Fruit fly (Drosophila melanogaster) ovary, adult (tissue): ENCODE results near the gene pnr.
A peak's percentile ranks its signal among the peaks of the same experiment; 100 is the strongest.

Experiments
- CG17801 ChIP-seq: fragments of 200-800 bp; optimal IDR thresholded peaks from 2 replicates; lab custom pipeline; 2019; ENCODE audit warnings: missing biosample characterization, mild to moderate bottlenecking, missing genetic modification characterization, moderate library complexity; ENCODE audit not compliant: partially characterized antibody

The pnr gene

DNA sequence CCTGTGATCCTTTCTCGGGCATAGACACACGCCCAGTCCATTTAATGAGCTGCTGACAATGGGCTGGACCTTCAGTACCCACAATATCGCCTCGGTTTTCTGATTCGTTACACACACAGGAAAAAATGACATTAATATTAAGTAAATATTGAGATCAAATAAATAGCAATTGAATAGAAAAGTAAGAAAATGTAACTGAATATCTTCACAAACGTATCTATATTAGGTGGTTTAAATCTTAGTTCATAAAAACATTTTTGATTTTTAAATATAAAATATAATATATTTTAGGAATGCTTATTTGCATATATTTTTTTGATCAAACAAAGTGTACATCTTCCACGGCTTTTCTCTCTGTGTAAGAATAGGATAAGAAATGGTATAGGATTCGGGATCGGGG is 7.8 kb downstream of the pnr start:
- TF ChIP-seq CG17801 (GFP tag; lab: Kevin White, UChicago): no peak

DNA sequence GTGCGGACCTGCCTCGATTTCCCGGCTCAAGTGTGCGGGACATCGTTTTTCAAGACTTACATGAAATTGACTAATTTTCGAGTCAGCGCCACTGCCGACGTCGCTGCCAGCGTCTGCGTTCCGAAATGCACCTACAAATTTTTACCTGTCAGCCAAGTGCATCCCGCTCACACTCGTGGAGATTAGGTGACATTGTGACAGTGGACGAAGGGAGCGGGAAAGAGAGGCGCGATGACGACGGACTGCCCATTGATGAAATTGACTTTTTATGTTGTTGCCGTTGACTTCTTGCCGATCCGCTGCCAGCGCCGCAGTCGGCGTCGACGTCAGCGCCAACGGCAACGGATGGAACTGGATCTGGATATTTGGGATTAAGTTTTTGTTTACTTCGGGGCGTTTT is 8.3 kb downstream of the pnr start:
- no peak for TF ChIP-seq CG17801 (GFP tag; lab: Kevin White, UChicago)

DNA sequence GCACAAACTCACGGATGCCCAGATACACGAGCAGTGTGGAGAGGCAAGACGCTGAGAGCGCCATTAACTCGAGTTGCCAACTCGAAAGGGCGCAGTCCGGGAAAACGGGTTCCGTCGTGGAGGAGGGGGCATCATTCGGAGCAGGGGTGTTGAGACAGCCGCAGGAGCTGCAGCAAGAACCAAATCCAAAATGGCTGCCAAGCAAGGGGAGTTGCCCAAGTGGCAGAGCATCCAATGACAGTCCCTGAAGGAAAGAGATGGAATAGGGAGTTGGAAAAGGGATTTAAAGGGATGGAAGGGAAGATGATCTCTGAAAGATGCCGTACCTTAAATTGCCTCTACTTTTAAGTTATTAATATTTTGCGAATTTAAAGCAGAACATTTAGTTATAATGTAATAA is 12.2 kb downstream of the pnr start:
- no peak for TF ChIP-seq CG17801 (GFP tag; lab: Kevin White, UChicago)

DNA sequence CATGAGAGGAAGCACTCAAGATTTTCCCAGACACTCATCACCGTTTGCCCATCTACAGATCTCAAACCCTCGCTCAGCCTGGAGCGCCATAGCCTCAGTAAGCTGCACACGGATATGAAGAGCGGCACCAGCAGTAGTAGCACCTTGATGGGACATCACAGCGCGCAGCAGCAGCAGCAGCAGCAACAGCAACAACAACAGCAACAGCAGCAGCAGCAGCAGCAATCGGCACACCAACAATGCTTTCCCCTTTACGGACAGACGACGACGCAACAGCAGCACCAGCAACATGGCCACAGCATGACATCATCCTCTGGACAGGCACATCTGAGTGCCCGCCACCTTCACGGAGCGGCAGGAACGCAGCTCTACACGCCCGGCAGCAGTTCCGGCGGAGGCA is 13.7 kb downstream of the pnr start:
- no peak for TF ChIP-seq CG17801 (GFP tag; lab: Kevin White, UChicago)

DNA sequence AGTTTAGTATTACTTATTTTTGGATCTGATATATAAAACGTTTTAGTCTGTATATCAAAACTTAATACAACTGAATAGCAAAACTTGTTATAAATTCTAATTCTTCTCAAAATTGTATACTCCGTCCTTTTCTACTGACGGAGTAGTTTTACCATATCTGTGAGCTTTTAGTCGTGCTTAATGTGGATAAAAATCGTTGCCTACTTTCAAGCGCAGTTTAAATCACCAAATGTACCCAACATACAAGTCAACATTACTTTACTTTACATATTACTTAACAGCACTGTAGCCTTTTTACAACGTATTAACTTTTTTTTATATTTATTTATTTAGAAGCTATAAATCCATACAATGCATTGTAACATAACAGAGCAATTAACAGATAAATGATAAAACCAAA is 15.0 kb downstream of the pnr start:
- TF ChIP-seq CG17801 (GFP tag; lab: Kevin White, UChicago): no peak

DNA sequence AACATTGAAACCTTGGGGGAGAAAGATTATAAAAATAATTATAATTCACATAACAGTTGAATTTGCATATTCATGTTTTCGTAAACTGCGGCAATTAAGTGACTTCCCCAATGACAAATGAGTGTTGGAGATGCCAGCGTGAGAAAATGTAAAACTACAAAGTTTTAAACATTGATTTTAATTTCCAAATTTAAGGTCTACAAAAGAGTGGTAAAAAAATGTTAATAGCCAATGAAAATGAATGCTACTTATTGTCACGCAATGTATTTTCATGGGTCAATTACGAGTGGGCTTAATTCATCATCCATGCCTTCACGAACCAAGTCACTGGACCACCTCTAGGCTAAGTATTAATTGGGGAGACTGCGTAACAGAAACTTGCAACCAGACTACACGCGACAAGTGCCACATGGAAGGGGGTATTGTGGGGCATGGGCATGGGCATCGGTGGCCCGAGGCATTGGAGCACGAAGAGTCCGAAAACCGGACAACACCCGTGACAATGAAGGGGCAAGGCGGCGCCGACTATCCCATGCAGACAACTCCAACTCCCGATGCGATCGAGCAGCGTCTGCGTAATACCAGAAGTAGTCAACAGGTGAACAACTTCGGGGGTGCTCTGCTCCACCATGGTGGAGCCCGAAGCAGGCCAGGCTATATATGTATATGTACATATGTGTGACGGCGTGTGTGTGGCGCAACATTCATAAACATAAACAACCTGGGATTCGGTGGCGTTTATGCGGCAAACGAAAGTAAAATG is 16.4 kb downstream of the pnr start:
- TF ChIP-seq CG17801 (GFP tag; lab: Kevin White, UChicago): no peak

DNA sequence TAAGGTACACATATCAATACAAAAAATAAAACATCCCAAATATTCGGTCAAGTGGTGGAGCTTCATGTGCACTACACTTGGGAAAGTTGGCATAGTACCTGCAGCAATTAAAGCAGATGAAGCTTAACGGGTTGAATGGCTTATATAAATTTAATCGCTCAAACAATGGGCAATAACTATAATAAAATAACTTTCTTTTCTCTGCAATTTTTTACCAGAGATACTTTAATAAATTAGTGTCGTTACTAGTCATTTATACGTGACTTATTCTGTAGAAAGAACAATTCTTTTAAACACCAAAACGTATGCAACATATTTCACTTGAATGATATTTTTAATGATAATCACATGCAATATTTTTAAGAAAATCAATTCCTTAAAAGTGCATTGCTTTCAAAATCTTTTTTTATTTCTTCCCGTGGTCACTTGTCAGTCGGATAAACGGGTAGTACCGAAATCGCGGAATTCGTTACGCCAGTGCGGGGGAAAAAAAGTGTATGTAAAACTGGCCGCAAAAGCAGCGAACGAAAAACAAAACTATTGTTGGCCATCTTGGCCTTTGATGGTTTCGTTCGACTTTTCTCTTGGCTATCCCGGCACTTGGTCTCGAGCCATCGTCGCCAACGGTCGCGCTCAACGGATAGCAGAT is 17.1 kb downstream of the pnr start, which contains the start of gene Jhbp4:
TSS of gene Jhbp4 (plus strand) at position 599 of the 649 bp plus-strand sequence.
- no peak for TF ChIP-seq CG17801 (GFP tag; lab: Kevin White, UChicago)

DNA sequence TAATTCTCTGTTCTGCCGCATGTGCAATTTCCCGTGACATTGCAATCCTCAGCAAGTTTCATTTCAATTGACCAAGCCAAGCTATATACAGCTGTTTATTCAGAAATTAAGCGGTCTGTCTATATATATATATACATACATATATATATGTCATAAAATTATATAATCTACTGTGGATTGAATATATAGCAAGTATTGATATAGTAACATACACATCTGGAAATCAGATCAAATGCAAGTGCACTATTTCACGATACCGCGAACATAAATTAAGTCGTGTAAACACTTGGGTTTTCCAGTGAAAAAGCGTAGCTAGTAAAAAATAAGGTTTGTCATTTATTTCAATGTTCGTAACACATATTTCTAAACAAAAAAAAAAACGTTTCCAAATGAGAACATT is 20.2 kb downstream of the pnr start, which contains the start of gene Jhbp5:
TSS of gene Jhbp5 (minus strand) at position 101 of the 400 bp plus-strand sequence.
- TF ChIP-seq CG17801 (GFP tag; lab: Kevin White, UChicago): no peak

DNA sequence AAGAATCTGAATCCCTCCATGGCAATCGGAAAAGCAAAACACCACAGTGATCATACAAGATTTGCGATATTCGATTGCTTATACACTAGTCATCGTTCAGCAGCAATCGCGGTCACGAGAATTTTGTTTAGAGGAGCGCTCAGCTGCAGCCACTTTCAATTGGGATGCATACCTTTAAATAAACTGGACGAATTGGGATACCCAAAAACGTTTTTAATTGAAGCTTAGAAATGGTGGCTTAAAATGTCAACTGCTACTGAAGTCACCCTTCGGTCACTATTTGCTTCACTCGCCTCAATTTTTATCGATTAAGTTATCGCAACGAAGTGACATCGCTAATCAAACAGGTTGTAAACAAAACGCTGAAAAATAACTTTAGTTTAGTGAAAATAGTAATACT is 23.5 kb downstream of the pnr start, which contains the start of the genes IKKbeta and CG5013:
TSS of gene IKKbeta (minus strand) at position 53 of the 400 bp plus-strand sequence.
TSS of gene CG5013 (plus strand) at position 302 of the 400 bp plus-strand sequence.
- TF ChIP-seq CG17801 (GFP tag; lab: Kevin White, UChicago): peak; percentile 72

DNA sequence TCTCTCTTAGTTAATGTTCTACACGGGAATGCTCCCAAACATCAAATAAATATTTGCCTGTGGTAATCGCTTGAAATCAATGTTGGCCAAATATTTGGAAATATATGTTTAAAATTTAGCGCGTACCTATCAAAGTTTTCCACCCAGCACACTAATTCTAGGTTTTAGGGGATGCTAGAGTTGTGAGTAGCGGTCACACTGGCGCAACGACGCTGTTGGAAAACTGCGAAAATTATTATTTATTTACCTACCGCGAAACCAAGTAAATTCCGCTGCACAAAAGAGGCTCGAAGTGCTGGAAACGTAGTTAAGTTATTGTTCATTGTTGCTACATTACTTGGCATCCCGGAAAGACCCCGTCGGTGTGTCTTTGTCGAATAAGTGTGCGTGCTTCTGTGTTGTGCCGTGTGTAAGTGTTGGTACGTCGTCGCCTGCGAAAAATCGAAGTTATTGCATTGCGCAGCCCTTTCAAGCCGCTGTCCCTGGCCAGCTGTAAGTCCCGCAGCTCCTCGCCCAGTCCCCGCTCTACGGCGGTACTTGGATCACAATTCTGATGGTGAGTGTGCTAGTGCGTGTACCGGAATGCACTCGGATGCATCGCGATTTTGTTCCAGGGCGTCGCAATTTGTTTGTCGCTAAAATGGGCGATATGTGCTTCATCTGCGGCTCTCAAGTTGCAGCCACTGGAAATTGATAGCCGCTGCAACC is 24.9 kb downstream of the pnr start, which contains the start of gene msps:
TSS of gene msps (plus strand) at position 181 of the 708 bp plus-strand sequence.
- no peak for TF ChIP-seq CG17801 (GFP tag; lab: Kevin White, UChicago)

DNA sequence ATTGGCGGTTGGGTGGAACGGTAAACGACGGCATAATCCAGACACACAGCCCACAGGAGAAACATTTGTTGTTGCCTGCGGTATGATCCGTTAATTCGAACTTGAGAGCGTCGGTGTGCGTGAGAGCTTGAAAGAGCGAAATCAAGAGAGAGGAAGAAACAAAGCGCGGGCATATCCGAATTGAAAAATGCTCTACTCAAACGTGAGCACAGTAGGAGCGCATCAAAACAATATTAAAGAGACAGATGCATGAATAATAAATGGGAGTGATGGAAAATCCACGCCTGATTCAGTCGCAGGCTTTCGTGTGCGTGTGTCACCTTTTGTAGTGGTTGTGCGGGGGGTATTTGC is 25.4 kb downstream of the pnr start:
- peak; percentile 53 for TF ChIP-seq CG17801 (GFP tag; lab: Kevin White, UChicago)

DNA sequence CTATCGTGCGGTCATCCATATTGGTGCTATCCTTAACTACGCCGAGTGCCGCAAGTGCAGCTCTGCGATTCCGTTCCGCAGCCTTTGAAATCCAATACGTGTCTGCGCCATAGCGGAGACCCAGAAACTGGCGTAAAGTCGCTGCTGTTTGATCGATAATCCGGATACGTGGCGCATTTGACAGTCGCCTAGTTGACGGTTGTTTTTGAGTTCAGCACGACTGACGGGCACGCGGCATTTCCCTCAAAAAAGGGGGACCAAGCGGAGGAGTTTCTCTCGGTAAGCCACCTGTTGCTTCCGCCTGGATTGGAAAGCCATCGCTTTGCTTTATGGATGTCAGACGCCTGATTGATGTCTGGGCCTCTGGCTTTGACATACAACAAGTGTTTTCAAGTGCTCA is 41.6 kb downstream of the pnr start, which contains the start of gene CG10185:
TSS of gene CG10185 (minus strand) at position 101 of the 400 bp plus-strand sequence.
- no peak for TF ChIP-seq CG17801 (GFP tag; lab: Kevin White, UChicago)

DNA sequence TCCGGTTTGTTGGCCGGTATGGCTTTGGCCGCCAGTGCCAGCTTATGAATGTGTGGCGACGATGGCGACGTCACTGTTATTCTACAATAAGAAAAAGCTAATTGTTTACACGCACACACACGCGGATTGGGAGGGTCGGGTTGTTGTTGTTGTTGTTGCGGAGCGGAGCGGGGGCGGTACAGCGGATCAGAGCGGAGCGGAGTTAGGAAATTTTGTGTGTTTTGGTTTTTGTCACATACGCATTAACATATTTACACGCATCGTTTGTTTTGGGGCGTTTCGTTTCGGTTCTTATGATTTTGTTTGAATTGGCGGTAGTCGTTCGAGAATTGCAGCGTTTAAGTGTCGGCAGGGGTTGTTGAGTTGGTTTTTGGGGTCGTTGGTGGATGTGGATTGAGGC is 43.4 kb downstream of the pnr start:
- TF ChIP-seq CG17801 (GFP tag; lab: Kevin White, UChicago): no peak

DNA sequence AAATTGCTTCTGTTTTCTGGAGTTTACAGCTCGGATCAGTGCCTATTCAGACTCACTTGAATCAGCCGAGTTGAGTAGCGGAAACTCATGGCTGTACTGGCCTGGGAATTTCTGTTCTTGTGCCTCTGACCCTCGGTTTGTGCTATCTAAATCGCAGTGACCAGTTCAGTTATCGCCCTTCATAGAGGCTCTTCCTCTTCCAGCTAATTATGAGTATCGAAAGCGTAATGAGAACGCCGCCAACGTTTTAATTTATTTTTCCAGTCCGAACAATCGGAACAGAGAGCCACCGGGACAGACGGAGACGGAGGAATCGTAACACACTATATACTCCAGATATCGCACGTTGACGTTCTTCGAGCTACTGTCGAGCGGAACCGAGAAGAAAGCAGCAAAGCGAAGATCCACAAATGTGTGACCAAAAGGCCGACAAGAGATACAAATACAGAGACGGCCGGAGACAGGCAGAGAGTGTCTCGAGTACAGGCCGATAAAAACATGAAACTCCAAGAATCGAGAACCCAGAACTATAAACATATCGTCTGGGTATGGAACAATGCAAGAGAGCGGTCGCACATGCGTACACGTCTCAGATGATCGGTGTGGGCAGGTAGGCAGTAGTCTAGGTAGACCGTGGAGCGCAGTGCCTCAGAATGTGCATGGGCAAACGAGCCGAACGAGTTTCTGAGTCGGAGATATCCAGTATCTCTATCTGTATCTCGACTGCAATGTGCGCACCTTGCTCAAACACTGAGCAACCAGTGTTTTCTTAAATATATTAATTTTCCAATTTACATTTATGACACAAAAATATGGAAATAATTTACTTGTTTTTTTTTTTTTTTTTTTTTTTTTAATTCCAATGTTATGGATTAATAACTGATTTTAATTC is 46.1 kb downstream of the pnr start:
- no peak for TF ChIP-seq CG17801 (GFP tag; lab: Kevin White, UChicago)
